Worm (Caenorhabditis elegans) whole organism, L1 larva: ENCODE data around the gene lury-1.

Experiments used
- egl-27 ChIP-seq, 2 experiments: fragments of 150-350 bp in 1 of 2; sonication (generic microtip); optimal IDR thresholded peaks; 3 replicates each; lab custom pipeline; 2017 to 2018; ENCODE audit warnings: missing biosample characterization in 2 of 2, missing genetic modification characterization in 2 of 2, missing genetic modification reagents in 2 of 2
- elt-3 ChIP-seq, 6 experiments: fragments of 150-350 bp in 1 of 6; sonication (generic microtip); optimal IDR thresholded peaks; 2 replicates each; lab custom pipeline; 2017 to 2018; ENCODE audit warnings: missing biosample characterization in 6 of 6, missing genetic modification characterization in 6 of 6, inconsistent platforms in 1 of 6
- fkh-10 ChIP-seq: sonication (generic microtip); optimal IDR thresholded peaks from 2 replicates; lab custom pipeline; 2017; ENCODE audit warnings: missing biosample characterization, missing genetic modification reagents, missing genetic modification characterization
- lin-35 ChIP-seq, 2 experiments: fragments of 150-350 bp; optimal IDR thresholded peaks; 2 replicates each; lab custom pipeline; 2014; ENCODE audit warnings: missing biosample characterization in 2 of 2, missing genetic modification characterization in 2 of 2, missing genetic modification reagents in 2 of 2
- mep-1 ChIP-seq: fragments of 150-350 bp; optimal IDR thresholded peaks from 2 replicates; lab custom pipeline; 2014; ENCODE audit warnings: missing biosample characterization, missing genetic modification characterization
- pag-3 ChIP-seq: sonication (generic microtip); optimal IDR thresholded peaks from 2 replicates; lab custom pipeline; 2017; ENCODE audit warnings: missing genetic modification characterization, mild to moderate bottlenecking, missing compliant biosample characterization, antibody characterized with exemption, borderline replicate concordance; ENCODE audit not compliant: insufficient read depth

DNA sequence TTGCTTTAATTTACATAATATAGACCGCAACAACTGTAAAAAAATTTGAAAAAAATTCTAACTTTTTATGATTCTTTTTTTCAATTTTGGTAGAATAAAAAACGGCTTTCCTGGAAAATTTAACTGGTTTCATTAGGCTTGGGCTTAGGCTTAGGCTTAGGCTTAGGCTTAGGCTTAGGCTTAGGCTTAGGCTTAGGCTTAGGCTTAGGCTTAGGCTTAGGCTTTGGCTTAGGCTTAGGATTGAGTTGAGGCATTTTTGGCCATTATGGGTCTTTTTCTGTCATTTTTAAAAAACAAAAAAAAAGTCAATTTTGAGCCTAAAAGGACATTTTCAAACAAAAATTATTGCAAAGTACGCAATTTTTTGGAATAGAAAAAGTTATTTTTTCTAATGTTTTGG is 42.4 kb upstream of the lury-1 start:
- TF ChIP-seq egl-27 (tag; optimal IDR thresholded peaks at IDR 0.05; lab: Kevin White, UChicago), result no peak
- no peak for TF ChIP-seq lin-35 (GFP tag; optimal IDR thresholded peaks at IDR 0.05; lab: Kevin White, UChicago)
- no peak for TF ChIP-seq fkh-10 (GFP tag; lab: Kevin White, UChicago)
- no peak for TF ChIP-seq elt-3 (tag; optimal IDR thresholded peaks at IDR 0.05; lab: Kevin White, UChicago)
- TF ChIP-seq pag-3 (tag; lab: Kevin White, UChicago), result no peak
- no peak for TF ChIP-seq mep-1 (tag; lab: Kevin White, UChicago)
